Fruit fly (Drosophila melanogaster): Measurements from ENCODE around the gene sit.

sit gene

dm6 chr3R:22576979-22577378 is 14.6 kb upstream of the sit start:
- TF ChIP-seq CG8478 (optimal IDR thresholded peaks at IDR 0.05) (no peak), CTCF (optimal IDR thresholded peaks at IDR 0.05) (no peak)

- TF ChIP-seq CG8478 (optimal IDR thresholded peaks at IDR 0.05) (no peak), CTCF (optimal IDR thresholded peaks at IDR 0.05) (no peak)
Measured at dm6 chr3R:22576096-22576697, 13.8 kb upstream of the sit start.

dm6 chr3R:22573590-22573989 is 11.2 kb upstream of the sit start:
- no peak for TF ChIP-seq CTCF (optimal IDR thresholded peaks at IDR 0.05)
- TF ChIP-seq CG8478 (optimal IDR thresholded peaks at IDR 0.05): no peak

dm6 chr3R:22569888-22570287 is 7.5 kb upstream of the sit start, which contains the start of gene CG33110:
CG33110 (plus strand) TSS chr3R:22570188.
- no peak for TF ChIP-seq CTCF (optimal IDR thresholded peaks at IDR 0.05)
- TF ChIP-seq CG8478 (optimal IDR thresholded peaks at IDR 0.05): no peak

- no peak for TF ChIP-seq CG8478 (optimal IDR thresholded peaks at IDR 0.05)
- TF ChIP-seq CTCF (optimal IDR thresholded peaks at IDR 0.05): no peak
Measured at dm6 chr3R:22568508-22568907, 6.1 kb upstream of the sit start.

- TF ChIP-seq CTCF (optimal IDR thresholded peaks at IDR 0.05) (no peak), CG8478 (optimal IDR thresholded peaks at IDR 0.05) (no peak)
Measured at dm6 chr3R:22565732-22566131, 3.4 kb upstream of the sit start.

- TF ChIP-seq CG8478 (optimal IDR thresholded peaks at IDR 0.05) (no peak), CTCF (optimal IDR thresholded peaks at IDR 0.05) (peak in 1 of 2 experiments; percentile 49)
Measured at dm6 chr3R:22564707-22565106, 2.3 kb upstream of the sit start.

dm6 chr3R:22564076-22564475 is 1.7 kb upstream of the sit start:
- TF ChIP-seq CG8478 (optimal IDR thresholded peaks at IDR 0.05): no peak
- no peak for TF ChIP-seq CTCF (optimal IDR thresholded peaks at IDR 0.05)

- TF ChIP-seq CG8478 (optimal IDR thresholded peaks at IDR 0.05) (no peak), CTCF (optimal IDR thresholded peaks at IDR 0.05) (no peak)
Measured at dm6 chr3R:22560224-22560623, 2.1 kb downstream of the sit start.

dm6 chr3R:22558398-22558797 is 4.0 kb downstream of the sit start:
- TF ChIP-seq CG8478 (optimal IDR thresholded peaks at IDR 0.05): no peak
- no peak for TF ChIP-seq CTCF (optimal IDR thresholded peaks at IDR 0.05)

dm6 chr3R:22557100-22557741 is 5.2 kb downstream of the sit start:
- TF ChIP-seq CG8478 (optimal IDR thresholded peaks at IDR 0.05) (no peak), CTCF (optimal IDR thresholded peaks at IDR 0.05) (no peak)

- TF ChIP-seq CTCF (optimal IDR thresholded peaks at IDR 0.05): no peak
- TF ChIP-seq CG8478 (optimal IDR thresholded peaks at IDR 0.05): no peak
Measured at dm6 chr3R:22552686-22553085, 9.7 kb downstream of the sit start.

dm6 chr3R:22550306-22550812 is 12.0 kb downstream of the sit start, which contains the start of gene bond:
bond (plus strand) TSS chr3R:22550680.
- TF ChIP-seq CTCF (optimal IDR thresholded peaks at IDR 0.05) (no peak), CG8478 (optimal IDR thresholded peaks at IDR 0.05) (no peak)

dm6 chr3R:22547585-22548022 is 14.8 kb downstream of the sit start, which contains the start of gene AdipoR:
AdipoR (minus strand) TSS chr3R:22547846.
- TF ChIP-seq CTCF (optimal IDR thresholded peaks at IDR 0.05) (peak in 1 of 2 experiments; percentile 25), CG8478 (optimal IDR thresholded peaks at IDR 0.05) (no peak)

- TF ChIP-seq CTCF (optimal IDR thresholded peaks at IDR 0.05) (no peak), CG8478 (optimal IDR thresholded peaks at IDR 0.05) (no peak)
Measured at dm6 chr3R:22546017-22546416, 16.4 kb downstream of the sit start.

dm6 chr3R:22542773-22543411 is 19.5 kb downstream of the sit start:
- TF ChIP-seq CG8478 (optimal IDR thresholded peaks at IDR 0.05) (no peak), CTCF (optimal IDR thresholded peaks at IDR 0.05) (no peak)

All from S2 (cell line).